Worm (Caenorhabditis elegans): Measurements from ENCODE around the gene ZK593.3.

ce11 chrIV:10916134-10916533 is 646 bp downstream of the ZK593.3 start:
- TF ChIP-seq ama-1 (optimal IDR thresholded peaks at IDR 0.05) (no peak), ztf-4 (tag; optimal IDR thresholded peaks at IDR 0.05) (no peak), nhr-28 (tag; optimal IDR thresholded peaks at IDR 0.05) (no peak), hlh-4 (tag; optimal IDR thresholded peaks at IDR 0.05) (no peak), nhr-77 (tag; optimal IDR thresholded peaks at IDR 0.05) (no peak), mep-1 (tag; optimal IDR thresholded peaks at IDR 0.05) (no peak), egl-27 (tag; optimal IDR thresholded peaks at IDR 0.05) (no peak), lin-39 (tag; optimal IDR thresholded peaks at IDR 0.05) (no peak), snpc-4 (tag; optimal IDR thresholded peaks at IDR 0.05) (no peak), pqm-1 (tag; optimal IDR thresholded peaks at IDR 0.05) (no peak), nhr-11 (tag; optimal IDR thresholded peaks at IDR 0.05) (no peak), isw-1 (GFP tag; IDR thresholded peaks at IDR 0.05) (no peak)
